ENCODE assay signal across 5 fruit fly cellular contexts in genomic region chr3R:9783240-9783917, dm6.
TF ChIP-seq lines count a peak whose summit lies in the region.

No protein-coding gene starts in this region.

- no peak for TF ChIP-seq CTCF in whole organism, embryonic (GFP tag; optimal IDR thresholded peaks at IDR 0.05; lab: Kevin White, UChicago)

TF ChIP-seq in whole organism, adult, 20 proteins besides CTCF, POLR2A, EP300 and RAD21:
- TF ChIP-seq bab1 (GFP tag; optimal IDR thresholded peaks at IDR 0.05; lab: Kevin White, UChicago) (peak; percentile 62), Clk (GFP tag; optimal IDR thresholded peaks at IDR 0.05; lab: Kevin White, UChicago) (no peak), CG7101 (tag; optimal IDR thresholded peaks at IDR 0.05; lab: Kevin White, UChicago) (peak; percentile 16), CG14711 (tag; optimal IDR thresholded peaks at IDR 0.05; lab: Kevin White, UChicago) (peak; percentile 18), CG5204 (GFP tag; optimal IDR thresholded peaks at IDR 0.05; lab: Kevin White, UChicago) (no peak), pad (GFP tag; optimal IDR thresholded peaks at IDR 0.05; lab: Kevin White, UChicago) (no peak), CG33017 (tag; optimal IDR thresholded peaks at IDR 0.05; lab: Kevin White, UChicago) (peak; percentile 37), CG12768 (GFP tag; optimal IDR thresholded peaks at IDR 0.05; lab: Kevin White, UChicago) (no peak), kay (GFP tag; lab: Kevin White, UChicago; ENCODE audit: borderline replicate concordance) (no peak), CG11617 (GFP tag; optimal IDR thresholded peaks at IDR 0.05; lab: Kevin White, UChicago) (no peak), ovo (GFP tag; optimal IDR thresholded peaks at IDR 0.05; lab: Kevin White, UChicago) (peak; percentile 0), cic (GFP tag; optimal IDR thresholded peaks at IDR 0.05; lab: Kevin White, UChicago) (no peak)

TF ChIP-seq in whole organism, embryonic, 481 proteins besides CTCF, POLR2A, EP300 and RAD21 (continues in another document):
- TF ChIP-seq CG10431 (GFP tag; optimal IDR thresholded peaks at IDR 0.05; lab: Kevin White, UChicago) = no peak
- peak; percentile 39; the same call in 1 of the 2 replicates for TF ChIP-seq CG31441 (GFP tag; IDR thresholded peaks at IDR 0.05; lab: Robert Waterston, UW)
- no peak for TF ChIP-seq CG1832 (GFP tag; optimal IDR thresholded peaks at IDR 0.05; lab: Kevin White, UChicago)
- peak; percentile 14 for TF ChIP-seq tap (tag; optimal IDR thresholded peaks at IDR 0.05; lab: Kevin White, UChicago)
- TF ChIP-seq CG6791 (GFP tag; IDR thresholded peaks at IDR 0.05; lab: Robert Waterston, UW; ENCODE audit: partially characterized antibody) = no peak
- no peak for TF ChIP-seq Sry-δ (GFP tag; optimal IDR thresholded peaks at IDR 0.05; lab: Kevin White, UChicago)
- TF ChIP-seq Dip3 (GFP tag; optimal IDR thresholded peaks at IDR 0.05; lab: Kevin White, UChicago) = no peak
- peak; percentile 5 for TF ChIP-seq nmo (GFP tag; optimal IDR thresholded peaks at IDR 0.05; lab: Kevin White, UChicago)
- TF ChIP-seq D19A (tag; optimal IDR thresholded peaks at IDR 0.05; lab: Kevin White, UChicago) = peak; percentile 1
- peak; percentile 16 for TF ChIP-seq CG12391 (tag; optimal IDR thresholded peaks at IDR 0.05; lab: Kevin White, UChicago)
- TF ChIP-seq vvl (GFP tag; IDR thresholded peaks at IDR 0.05; lab: Robert Waterston, UW) = 0 out of 2 replicates have a peak, but pooled peaks have one; percentile 8
- TF ChIP-seq PHDP (tag; optimal IDR thresholded peaks at IDR 0.05; lab: Kevin White, UChicago) = peak; percentile 26
- TF ChIP-seq bigmax (GFP tag; optimal IDR thresholded peaks at IDR 0.05; lab: Kevin White, UChicago) = peak; percentile 66
- TF ChIP-seq hbn (GFP tag; IDR thresholded peaks at IDR 0.05; lab: Robert Waterston, UW; ENCODE audit: partially characterized antibody) = no peak
- TF ChIP-seq CG3281 (GFP tag; optimal IDR thresholded peaks at IDR 0.05; lab: Kevin White, UChicago) = no peak
- TF ChIP-seq ssp (GFP tag; IDR thresholded peaks at IDR 0.05; lab: Robert Waterston, UW) = no peak
- TF ChIP-seq Dek (tag; optimal IDR thresholded peaks at IDR 0.05; lab: Kevin White, UChicago) = peak; percentile 9
- peak in 1 of 2 experiments; percentile 36 for TF ChIP-seq Hr51 (GFP tag; optimal IDR thresholded peaks at IDR 0.05; lab: Kevin White, UChicago)
- TF ChIP-seq row (GFP tag; IDR thresholded peaks at IDR 0.05; lab: Robert Waterston, UW) = peak; percentile 41; the same call in 1 of the 3 replicates

TF ChIP-seq in whole organism, prepupa, 60 proteins besides CTCF, POLR2A, EP300 and RAD21 (continues in another document):
- no peak for TF ChIP-seq CG3032 (tag; optimal IDR thresholded peaks at IDR 0.05; lab: Kevin White, UChicago)
- TF ChIP-seq OdsH (GFP tag; optimal IDR thresholded peaks at IDR 0.05; lab: Kevin White, UChicago) = no peak
- no peak for TF ChIP-seq CG9139 (GFP tag; optimal IDR thresholded peaks at IDR 0.05; lab: Kevin White, UChicago)
- no peak for TF ChIP-seq fd85E (GFP tag; optimal IDR thresholded peaks at IDR 0.05; lab: Kevin White, UChicago)
- no peak for TF ChIP-seq pdm3 (GFP tag; optimal IDR thresholded peaks at IDR 0.05; lab: Kevin White, UChicago)
- no peak for TF ChIP-seq spab (GFP tag; optimal IDR thresholded peaks at IDR 0.05; lab: Kevin White, UChicago)
- TF ChIP-seq CG11294 (GFP tag; IDR thresholded peaks at IDR 0.05; lab: Robert Waterston, UW) = no peak
- TF ChIP-seq Hr4 (GFP tag; optimal IDR thresholded peaks at IDR 0.05; lab: Kevin White, UChicago) = peak; percentile 0
- no peak for TF ChIP-seq cyc (GFP tag; optimal IDR thresholded peaks at IDR 0.05; lab: Kevin White, UChicago)
- TF ChIP-seq net (GFP tag; optimal IDR thresholded peaks at IDR 0.05; lab: Kevin White, UChicago) = no peak
- peak; percentile 41 for TF ChIP-seq CG32006 (GFP tag; optimal IDR thresholded peaks at IDR 0.05; lab: Kevin White, UChicago)
- TF ChIP-seq CG34406 (GFP tag; optimal IDR thresholded peaks at IDR 0.05; lab: Kevin White, UChicago) = no peak
- TF ChIP-seq vri (GFP tag; optimal IDR thresholded peaks at IDR 0.05; lab: Kevin White, UChicago) = peak; percentile 23
- peak; percentile 55 for TF ChIP-seq Eip78C (GFP tag; lab: Kevin White, UChicago)
- no peak for TF ChIP-seq Ets21C (GFP tag; optimal IDR thresholded peaks at IDR 0.05; lab: Kevin White, UChicago)
- no peak for TF ChIP-seq CG3919 (GFP tag; optimal IDR thresholded peaks at IDR 0.05; lab: Kevin White, UChicago)
- TF ChIP-seq CG1621 (tag; optimal IDR thresholded peaks at IDR 0.05; lab: Kevin White, UChicago) = no peak
- TF ChIP-seq Sox14 (GFP tag; optimal IDR thresholded peaks at IDR 0.05; lab: Kevin White, UChicago) = no peak
- TF ChIP-seq acj6 (GFP tag; optimal IDR thresholded peaks at IDR 0.05; lab: Kevin White, UChicago) = peak; percentile 5
- TF ChIP-seq CG8119 (GFP tag; IDR thresholded peaks at IDR 0.05; lab: Robert Waterston, UW) = no peak; the same call in 2 of the 3 replicates
- TF ChIP-seq CG8319 (GFP tag; optimal IDR thresholded peaks at IDR 0.05; lab: Kevin White, UChicago) = no peak
- TF ChIP-seq esn (GFP tag; optimal IDR thresholded peaks at IDR 0.05; lab: Kevin White, UChicago) = peak; percentile 7

TF ChIP-seq in whole organism, pupa, 21 proteins besides CTCF, POLR2A, EP300 and RAD21:
- no peak for TF ChIP-seq Ets98B (GFP tag; IDR thresholded peaks at IDR 0.05; lab: Robert Waterston, UW)
- peak; percentile 3 for TF ChIP-seq CG9948 (tag; optimal IDR thresholded peaks at IDR 0.05; lab: Kevin White, UChicago)
- no peak for TF ChIP-seq D1 (tag; optimal IDR thresholded peaks at IDR 0.05; lab: Kevin White, UChicago)
- TF ChIP-seq EcR (GFP tag; optimal IDR thresholded peaks at IDR 0.05; lab: Kevin White, UChicago) = peak; percentile 8
- TF ChIP-seq CG8159 (tag; optimal IDR thresholded peaks at IDR 0.05; lab: Kevin White, UChicago) = peak; percentile 21
- TF ChIP-seq gl (tag; optimal IDR thresholded peaks at IDR 0.05; lab: Kevin White, UChicago) = no peak
- no peak for TF ChIP-seq CG32121 (GFP tag; IDR thresholded peaks at IDR 0.05; lab: Robert Waterston, UW)
- no peak for TF ChIP-seq CG17806 (tag; optimal IDR thresholded peaks at IDR 0.05; lab: Kevin White, UChicago)
- TF ChIP-seq CG4496 (GFP tag; IDR thresholded peaks at IDR 0.05; lab: Robert Waterston, UW) = 0 out of 3 replicates have a peak, but pooled peaks have one; percentile 21

TF ChIP-seq in whole organism, wandering third instar larva, 38 proteins besides CTCF, POLR2A, EP300 and RAD21:
- TF ChIP-seq br (GFP tag; optimal IDR thresholded peaks at IDR 0.05; lab: Kevin White, UChicago) (no peak), Hnf4 (GFP tag; optimal IDR thresholded peaks at IDR 0.05; lab: Kevin White, UChicago) (peak; percentile 33)
